Fruit fly (Drosophila melanogaster) whole organism, pupa: ENCODE results near the gene CG42322.

Experiments
- CG13204 ChIP-seq: fragments of 200-800 bp; sonication (Bioruptor generic); optimal IDR thresholded peaks from 2 replicates; lab custom pipeline; 2018; ENCODE audit warnings: missing biosample characterization, mild to moderate bottlenecking, missing genetic modification characterization, moderate library complexity
- Pif1A ChIP-seq: fragments of 200-800 bp; sonication (Bioruptor generic); optimal IDR thresholded peaks from 3 replicates; lab custom pipeline; 2016; ENCODE audit warnings: missing biosample characterization, missing genetic modification characterization
- gl ChIP-seq: fragments of 200-800 bp; sonication (Bioruptor generic); optimal IDR thresholded peaks from 2 replicates; lab custom pipeline; 2018; ENCODE audit warnings: missing biosample characterization, mild to moderate bottlenecking, missing genetic modification characterization

DNA sequence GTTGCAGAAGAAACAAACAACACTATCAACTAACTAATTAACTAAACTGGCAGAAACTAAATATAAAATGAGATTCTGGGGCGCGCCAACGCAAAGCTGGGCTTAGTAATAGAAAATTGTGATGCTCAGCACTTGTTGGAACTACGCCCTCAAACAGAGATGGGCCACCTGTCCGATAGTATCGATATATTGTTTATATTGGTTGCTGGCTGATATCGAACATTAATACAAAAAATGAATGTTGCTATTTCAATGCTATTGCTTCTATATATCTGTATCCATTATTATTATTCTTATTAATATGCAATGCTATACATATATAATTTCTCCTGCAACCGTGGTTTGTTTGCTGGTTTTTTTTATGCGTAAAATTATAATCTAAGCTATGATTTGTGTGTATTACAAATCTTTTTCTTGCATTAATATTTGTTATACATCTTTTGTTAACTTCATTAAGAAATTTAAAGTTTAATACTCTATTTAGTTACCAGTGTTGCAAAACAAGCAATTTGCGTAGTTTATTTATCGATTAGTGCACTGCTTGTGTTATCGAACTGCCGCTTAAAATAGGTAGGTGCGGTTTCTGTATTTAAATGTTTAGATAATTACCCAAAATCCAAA lies 22.4 kb downstream of the CG42322 start, which contains the start of gene CG31195:
- no peak for TF ChIP-seq Pif1A
- no peak for TF ChIP-seq gl (tag; lab: Kevin White, UChicago)
- no peak for TF ChIP-seq CG13204 (GFP tag; lab: Kevin White, UChicago)
